Fruit fly (Drosophila melanogaster) whole organism, adult: ENCODE results near the gene CG5104.
A peak's percentile ranks its signal among the peaks of the same experiment; 100 is the strongest.

Experiments
- CG11617 ChIP-seq: fragments of 200-800 bp; sonication (Bioruptor generic); optimal IDR thresholded peaks from 2 replicates; lab custom pipeline; 2017; ENCODE audit warnings: mild to moderate bottlenecking, missing biosample characterization, missing genetic modification reagents, missing genetic modification characterization
- CG12768 ChIP-seq: fragments of 200-800 bp; sonication (Bioruptor generic); optimal IDR thresholded peaks from 2 replicates; lab custom pipeline; 2017; ENCODE audit warnings: missing biosample characterization, missing genetic modification characterization, mild to moderate bottlenecking, moderate library complexity, missing genetic modification reagents
- CG14711 ChIP-seq: fragments of 200-800 bp; sonication (Bioruptor generic); optimal IDR thresholded peaks from 2 replicates; lab custom pipeline; 2018; ENCODE audit warnings: missing biosample characterization, mild to moderate bottlenecking, missing genetic modification characterization, moderate library complexity
- CG1620 ChIP-seq: fragments of 200-800 bp; sonication (Bioruptor generic); optimal IDR thresholded peaks from 2 replicates; lab custom pipeline; 2016; ENCODE audit warnings: missing biosample characterization, missing genetic modification characterization
- CG33017 ChIP-seq: fragments of 200-800 bp; sonication (Bioruptor generic); optimal IDR thresholded peaks from 2 replicates; lab custom pipeline; 2018; ENCODE audit warnings: missing biosample characterization, mild to moderate bottlenecking, missing genetic modification characterization, moderate library complexity
- CG5204 ChIP-seq: fragments of 200-800 bp; sonication (Bioruptor generic); optimal IDR thresholded peaks from 2 replicates; lab custom pipeline; 2016; ENCODE audit warnings: missing biosample characterization, missing genetic modification characterization
- CG7045 ChIP-seq: fragments of 200-800 bp; sonication (Bioruptor generic); optimal IDR thresholded peaks from 2 replicates; lab custom pipeline; 2017; ENCODE audit warnings: missing biosample characterization, mild to moderate bottlenecking, missing genetic modification characterization
- CG7101 ChIP-seq: fragments of 200-800 bp; sonication (Bioruptor generic); optimal IDR thresholded peaks from 2 replicates; lab custom pipeline; 2018; ENCODE audit warnings: missing biosample characterization, mild to moderate bottlenecking, missing genetic modification characterization, moderate library complexity
- Clk ChIP-seq: fragments of 200-800 bp; sonication (Bioruptor generic); optimal IDR thresholded peaks from 2 replicates; lab custom pipeline; 2017; ENCODE audit warnings: missing biosample characterization, missing genetic modification characterization
- Crg-1 ChIP-seq: fragments of 200-800 bp; sonication (Bioruptor generic); optimal IDR thresholded peaks from 2 replicates; lab custom pipeline; 2016; ENCODE audit warnings: missing biosample characterization, missing genetic modification characterization
- Hr96 ChIP-seq: fragments of 200-800 bp; sonication (Bioruptor generic); optimal IDR thresholded peaks from 2 replicates; lab custom pipeline; 2016; ENCODE audit warnings: missing biosample characterization, missing genetic modification characterization
- Mnt ChIP-seq: fragments of 200-800 bp; sonication (Bioruptor generic); optimal IDR thresholded peaks from 2 replicates; lab custom pipeline; 2016; ENCODE audit warnings: missing biosample characterization, mild to moderate bottlenecking, missing genetic modification characterization
- bab1 ChIP-seq: fragments of 200-800 bp; sonication (Bioruptor generic); optimal IDR thresholded peaks from 3 replicates; lab custom pipeline; 2019; ENCODE audit warnings: missing biosample characterization, mild to moderate bottlenecking, missing genetic modification characterization, moderate library complexity
- cic ChIP-seq: fragments of 200-800 bp; sonication (Bioruptor generic); optimal IDR thresholded peaks from 2 replicates; lab custom pipeline; 2017; ENCODE audit warnings: missing biosample characterization, mild to moderate bottlenecking, missing genetic modification characterization, moderate library complexity
- cnc ChIP-seq, 2 experiments: fragments of >200 bp; optimal IDR thresholded peaks; 2 replicates each; lab custom pipeline; 2017
- kay ChIP-seq: fragments of 200-800 bp; sonication (Bioruptor generic); peaks from one replicate; lab custom pipeline; 2016; ENCODE audit warnings: missing biosample characterization, missing genetic modification characterization, borderline replicate concordance
- ovo ChIP-seq: fragments of 200-800 bp; sonication (Bioruptor generic); optimal IDR thresholded peaks from 2 replicates; lab custom pipeline; 2016; ENCODE audit warnings: missing biosample characterization, missing genetic modification characterization
- pad ChIP-seq: fragments of 200-800 bp; sonication (Bioruptor generic); optimal IDR thresholded peaks from 3 replicates; lab custom pipeline; 2017; ENCODE audit warnings: missing biosample characterization, missing genetic modification characterization, mild to moderate bottlenecking, moderate library complexity, missing genetic modification reagents
- tj ChIP-seq: fragments of 200-800 bp; sonication (Bioruptor generic); optimal IDR thresholded peaks from 3 replicates; lab custom pipeline; 2017; ENCODE audit warnings: missing biosample characterization, mild to moderate bottlenecking, missing genetic modification characterization, moderate library complexity
- toe ChIP-seq: fragments of 200-800 bp; sonication (Bioruptor generic); optimal IDR thresholded peaks from 2 replicates; lab custom pipeline; 2016; ENCODE audit warnings: missing biosample characterization, missing genetic modification characterization

The CG5104 gene

dm6 chr3L:20540975-20541951, 20.5 kb downstream of the CG5104 start:
- TF ChIP-seq toe (GFP tag; lab: Kevin White, UChicago) = no peak
- TF ChIP-seq CG12768 (GFP tag; lab: Kevin White, UChicago) = no peak
- peak; percentile 4 for TF ChIP-seq bab1
- TF ChIP-seq CG7101 = no peak
- TF ChIP-seq Clk (GFP tag; lab: Kevin White, UChicago) = no peak
- TF ChIP-seq CG14711 (tag; lab: Kevin White, UChicago) = no peak

- TF ChIP-seq cic (GFP tag; lab: Kevin White, UChicago) = no peak
- no peak for TF ChIP-seq CG7045 (GFP tag; lab: Kevin White, UChicago)
- TF ChIP-seq toe (GFP tag; lab: Kevin White, UChicago) = no peak
- TF ChIP-seq CG33017 = no peak
- no peak for TF ChIP-seq bab1
- no peak for TF ChIP-seq tj (GFP tag; lab: Kevin White, UChicago)
- TF ChIP-seq Crg-1 = no peak
- TF ChIP-seq CG5204 (GFP tag; lab: Kevin White, UChicago) = no peak
- no peak for TF ChIP-seq CG14711 (tag; lab: Kevin White, UChicago)
- no peak for TF ChIP-seq CG12768 (GFP tag; lab: Kevin White, UChicago)
- no peak for TF ChIP-seq Mnt (GFP tag; lab: Kevin White, UChicago)
Observed at dm6 chr3L:20548201-20548854, 27.5 kb downstream of the CG5104 start.

- TF ChIP-seq CG7045 (GFP tag; lab: Kevin White, UChicago) (no peak), CG7101 (no peak), kay (GFP tag; lab: Kevin White, UChicago) (no peak), bab1 (no peak), CG12768 (GFP tag; lab: Kevin White, UChicago) (no peak), CG11617 (GFP tag; lab: Kevin White, UChicago) (no peak), Clk (GFP tag; lab: Kevin White, UChicago) (no peak), CG33017 (no peak), Crg-1 (no peak), cic (GFP tag; lab: Kevin White, UChicago) (no peak), CG5204 (GFP tag; lab: Kevin White, UChicago) (no peak)
Observed at dm6 chr3L:20549358-20549757, 28.5 kb downstream of the CG5104 start.

DNA sequence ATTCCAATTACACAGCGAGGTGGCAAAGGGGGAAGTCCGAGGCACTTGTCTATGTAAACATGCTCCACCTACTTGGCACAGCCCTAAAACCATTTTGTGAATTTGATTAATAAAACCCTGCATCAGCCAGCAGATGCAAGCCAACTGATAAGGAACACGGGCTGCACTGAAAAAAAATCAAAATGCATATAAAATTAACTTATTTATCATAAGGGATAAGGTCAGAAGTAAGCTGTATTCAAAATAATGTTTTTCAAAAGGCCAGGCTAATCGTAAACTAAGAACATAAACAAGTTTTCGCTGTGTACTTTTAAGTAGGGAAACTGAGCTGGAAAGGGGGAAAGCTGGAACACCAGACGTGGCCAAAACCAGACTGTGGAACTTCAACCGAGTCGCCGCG, 31.1 kb downstream of the CG5104 start:
- no peak for TF ChIP-seq CG12768 (GFP tag; lab: Kevin White, UChicago)
- TF ChIP-seq tj (GFP tag; lab: Kevin White, UChicago) = no peak
- TF ChIP-seq bab1 = no peak
- no peak for TF ChIP-seq kay (GFP tag; lab: Kevin White, UChicago)
- no peak for TF ChIP-seq toe (GFP tag; lab: Kevin White, UChicago)
- no peak for TF ChIP-seq Crg-1
- TF ChIP-seq cnc (optimal IDR thresholded peaks at IDR 0.05; lab: Kevin White, UChicago) = no peak
- TF ChIP-seq CG14711 (tag; lab: Kevin White, UChicago) = no peak
- TF ChIP-seq CG33017 = no peak
- TF ChIP-seq ovo (GFP tag; lab: Kevin White, UChicago) = no peak
- TF ChIP-seq cic (GFP tag; lab: Kevin White, UChicago) = no peak
- no peak for TF ChIP-seq pad (GFP tag; lab: Kevin White, UChicago)
- no peak for TF ChIP-seq Clk (GFP tag; lab: Kevin White, UChicago)
- TF ChIP-seq Mnt (GFP tag; lab: Kevin White, UChicago) = no peak
- no peak for TF ChIP-seq CG1620 (GFP tag; lab: Kevin White, UChicago)

- TF ChIP-seq ovo (GFP tag; lab: Kevin White, UChicago) (no peak), CG33017 (no peak), bab1 (no peak), Clk (GFP tag; lab: Kevin White, UChicago) (no peak), kay (GFP tag; lab: Kevin White, UChicago) (no peak), Crg-1 (no peak), cic (GFP tag; lab: Kevin White, UChicago) (no peak), Hr96 (GFP tag; lab: Kevin White, UChicago) (no peak), Mnt (GFP tag; lab: Kevin White, UChicago) (no peak), pad (GFP tag; lab: Kevin White, UChicago) (no peak), CG7101 (no peak), toe (GFP tag; lab: Kevin White, UChicago) (no peak), tj (GFP tag; lab: Kevin White, UChicago) (no peak), CG11617 (GFP tag; lab: Kevin White, UChicago) (no peak), CG14711 (tag; lab: Kevin White, UChicago) (no peak), CG12768 (GFP tag; lab: Kevin White, UChicago) (no peak)
Observed at dm6 chr3L:20556371-20556770, 35.6 kb downstream of the CG5104 start.

DNA sequence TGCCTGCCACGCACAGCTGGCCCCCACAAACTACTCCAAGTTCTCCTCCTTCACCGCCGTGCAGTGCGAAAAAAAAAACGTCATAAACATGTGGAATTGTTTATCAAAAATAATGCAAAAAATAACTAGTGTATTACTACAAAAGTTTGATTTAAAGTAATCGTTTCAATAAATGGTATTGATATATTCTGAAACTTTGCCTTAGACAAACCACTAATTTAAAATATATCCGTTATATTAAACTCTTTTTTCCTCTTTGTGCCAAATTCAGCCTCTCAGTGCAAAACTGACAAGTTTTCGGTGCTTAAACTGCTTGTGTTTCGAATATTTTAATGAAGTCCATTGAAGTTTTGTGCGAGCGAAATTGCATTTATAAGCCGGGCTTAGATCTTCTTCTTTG, 36.3 kb downstream of the CG5104 start:
- no peak for TF ChIP-seq CG1620 (GFP tag; lab: Kevin White, UChicago)
- TF ChIP-seq CG33017 = no peak
- TF ChIP-seq CG7101 = no peak
- no peak for TF ChIP-seq CG14711 (tag; lab: Kevin White, UChicago)
- TF ChIP-seq cic (GFP tag; lab: Kevin White, UChicago) = no peak
